Worm (Caenorhabditis elegans) whole organism, L1 larva: Measurements from ENCODE around the gene srx-17.

Experiments used
- lin-35 ChIP-seq, 2 experiments: fragments of 150-350 bp; optimal IDR thresholded peaks; 2 replicates each; lab custom pipeline; 2014; ENCODE audit warnings: missing biosample characterization in 2 of 2, missing genetic modification characterization in 2 of 2, missing genetic modification reagents in 2 of 2
- nhr-76 ChIP-seq: sonication (generic microtip); optimal IDR thresholded peaks from 2 replicates; lab custom pipeline; 2017; ENCODE audit warnings: missing biosample characterization, missing genetic modification characterization
- pqm-1 ChIP-seq: sonication (generic microtip); optimal IDR thresholded peaks from 3 replicates; lab custom pipeline; 2017; ENCODE audit warnings: missing biosample characterization, missing genetic modification characterization
- snpc-4 ChIP-seq: fragments of 150-350 bp; optimal IDR thresholded peaks from 2 replicates; lab custom pipeline; 2014; ENCODE audit warnings: missing biosample characterization, missing genetic modification characterization
- ztf-11 ChIP-seq, 2 experiments: sonication (generic microtip); optimal IDR thresholded peaks; 2 replicates each; lab custom pipeline; 2016 to 2017; ENCODE audit warnings: missing genetic modification characterization in 2 of 2, missing biosample characterization in 1 of 2, missing compliant biosample characterization in 1 of 2

ce11 chrV:13891489-13891888 is 50.5 kb downstream of the srx-17 start:
- TF ChIP-seq ztf-11 (tag; optimal IDR thresholded peaks at IDR 0.05; lab: Kevin White, UChicago) (no peak), nhr-76 (tag; lab: Kevin White, UChicago) (no peak), pqm-1 (no peak), lin-35 (GFP tag; optimal IDR thresholded peaks at IDR 0.05; lab: Kevin White, UChicago) (no peak), snpc-4 (tag; lab: Kevin White, UChicago) (no peak)
